Worm (Caenorhabditis elegans) whole organism, midembryonic: ENCODE measurements around the gene K12H4.2.

ENCODE experiments used
- T22C8.4 ChIP-seq: fragments of 200-800 bp; sonication (Bioruptor generic); IDR thresholded peaks from 2 replicates; pipeline ENCODE4 v1.3.6; 2022; ENCODE audit warnings: missing genetic modification characterization, missing compliant biosample characterization
- cog-1 ChIP-seq: sonication (generic microtip); optimal IDR thresholded peaks from 2 replicates; lab custom pipeline; 2016; ENCODE audit warnings: missing genetic modification characterization, missing compliant biosample characterization
- flt-1 ChIP-seq: fragments of 200-800 bp; sonication (Bioruptor generic); IDR thresholded peaks from 2 replicates; pipeline ENCODE4 v1.3.6; 2022; ENCODE audit warnings: missing genetic modification characterization, missing compliant biosample characterization
- klf-2 ChIP-seq: fragments of 200-800 bp; sonication (Bioruptor generic); conservative IDR thresholded peaks from 2 replicates; pipeline ENCODE4 v1.3.6; 2022; ENCODE audit warnings: missing genetic modification reagents, missing genetic modification characterization, missing compliant biosample characterization
- med-1 ChIP-seq: sonication (generic microtip); optimal IDR thresholded peaks from 2 replicates; lab custom pipeline; 2017; ENCODE audit warnings: missing genetic modification characterization, mild to moderate bottlenecking, missing compliant biosample characterization, antibody characterized with exemption, missing genetic modification reagents; ENCODE audit not compliant: insufficient read depth
- ref-1 ChIP-seq: fragments of 200-800 bp; sonication (Bioruptor generic); conservative IDR thresholded peaks from 2 replicates; pipeline ENCODE4 v1.3.6; 2022; ENCODE audit warnings: missing genetic modification reagents, missing genetic modification characterization, missing compliant biosample characterization
- tab-1 ChIP-seq: fragments of 200-800 bp; sonication (Bioruptor generic); IDR thresholded peaks from 2 replicates; pipeline ENCODE4 v1.3.6; 2022; ENCODE audit warnings: missing genetic modification characterization, missing compliant biosample characterization
- ztf-23 ChIP-seq: fragments of 200-800 bp; sonication (Bioruptor generic); IDR thresholded peaks from 2 replicates; pipeline ENCODE4 v1.3.6; 2022; ENCODE audit warnings: missing genetic modification reagents, missing genetic modification characterization, missing compliant biosample characterization
- ztf-29 ChIP-seq: fragments of 200-800 bp; sonication (Bioruptor generic); IDR thresholded peaks from 2 replicates; pipeline ENCODE4 v1.3.6; 2022; ENCODE audit warnings: missing genetic modification reagents, missing genetic modification characterization, missing compliant biosample characterization

K12H4.2 gene

DNA sequence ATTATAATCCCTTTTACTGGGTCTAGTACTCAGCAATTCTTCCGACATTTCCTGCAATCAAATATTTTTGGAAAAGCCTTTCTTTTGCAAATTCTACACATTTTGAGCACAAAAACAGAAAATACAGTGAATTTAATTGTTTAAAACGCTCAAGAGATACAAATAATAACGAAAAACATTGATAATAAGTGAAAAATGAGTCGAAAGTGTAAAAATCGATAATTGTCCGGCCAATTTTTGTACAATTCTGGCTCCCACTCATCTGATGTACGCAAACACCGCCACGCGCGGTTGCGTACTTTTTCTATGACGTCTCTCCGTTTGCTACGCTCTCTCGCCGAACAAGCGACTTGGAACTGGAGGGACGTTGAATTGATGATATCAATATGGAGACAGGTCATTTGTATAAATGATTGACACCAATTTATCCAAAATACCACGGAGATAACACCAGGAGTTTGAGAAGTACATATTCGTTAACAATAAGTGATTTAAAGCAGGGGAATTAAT, 26.6 kb upstream of the K12H4.2 start, which contains the start of gene lin-36:
TSS of gene lin-36 (minus strand) at position 51 of the 510 bp plus-strand sequence.
- no peak for TF ChIP-seq tab-1 (GFP tag; lab: Robert Waterston, UW)
- peak; percentile 90 for TF ChIP-seq T22C8.4 (GFP tag; lab: Robert Waterston, UW)
- peak; percentile 84 for TF ChIP-seq cog-1 (tag; lab: Kevin White, UChicago)
- TF ChIP-seq ref-1 (GFP tag; lab: Robert Waterston, UW) = no peak
- TF ChIP-seq med-1 (GFP tag; lab: Kevin White, UChicago) = no peak
- TF ChIP-seq flt-1 (GFP tag; lab: Robert Waterston, UW) = peak; percentile 48; the same call in 1 of the 2 replicates
- TF ChIP-seq klf-2 (GFP tag; lab: Robert Waterston, UW) = no peak
- no peak for TF ChIP-seq ztf-29 (GFP tag; lab: Robert Waterston, UW)
- peak; percentile 53; the same call in 1 of the 2 replicates for TF ChIP-seq ztf-23

ce11 chrIII:8022077-8022476, 25.4 kb upstream of the K12H4.2 start, which contains the start of gene F44B9.2:
Gene F44B9.2 (plus strand): TSS chrIII:8022463.
- TF ChIP-seq cog-1 (tag; lab: Kevin White, UChicago) (no peak), flt-1 (GFP tag; lab: Robert Waterston, UW) (no peak)

DNA sequence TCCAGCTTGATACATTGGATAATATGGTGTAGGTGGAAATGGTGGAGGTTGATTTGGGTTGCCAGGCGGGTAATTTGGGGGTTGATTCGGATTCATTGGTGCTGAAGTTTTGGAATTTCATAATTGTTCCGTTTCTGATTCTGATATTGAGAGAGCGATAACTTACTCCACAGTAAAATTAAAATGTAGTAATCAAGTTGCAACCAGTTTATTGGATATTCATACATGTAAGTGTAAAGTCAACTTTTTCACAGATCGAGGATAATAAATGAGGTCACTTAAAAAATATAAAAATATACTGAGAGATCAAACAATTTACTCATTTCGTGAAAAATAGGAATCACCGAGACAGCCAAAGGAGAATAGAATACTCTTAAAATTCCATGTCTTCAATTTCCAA, 19.6 kb upstream of the K12H4.2 start, which contains the start of gene mdt-30:
TSS of gene mdt-30 (minus strand) at position 101 of the 400 bp plus-strand sequence.
- TF ChIP-seq klf-2 (GFP tag; lab: Robert Waterston, UW) = no peak
- no peak for TF ChIP-seq ztf-29 (GFP tag; lab: Robert Waterston, UW)
- TF ChIP-seq flt-1 (GFP tag; lab: Robert Waterston, UW) = no peak
- TF ChIP-seq T22C8.4 (GFP tag; lab: Robert Waterston, UW) = no peak
- TF ChIP-seq tab-1 (GFP tag; lab: Robert Waterston, UW) = no peak
- TF ChIP-seq ref-1 (GFP tag; lab: Robert Waterston, UW) = no peak
- TF ChIP-seq cog-1 (tag; lab: Kevin White, UChicago) = no peak
- no peak for TF ChIP-seq med-1 (GFP tag; lab: Kevin White, UChicago)
- TF ChIP-seq ztf-23 = no peak

ce11 chrIII:8029487-8029886, 18.0 kb upstream of the K12H4.2 start, which contains the start of gene F44B9.8:
Gene F44B9.8 (minus strand): TSS chrIII:8029649.
- no peak for TF ChIP-seq T22C8.4 (GFP tag; lab: Robert Waterston, UW)
- TF ChIP-seq ztf-23 = no peak
- no peak for TF ChIP-seq flt-1 (GFP tag; lab: Robert Waterston, UW)
- TF ChIP-seq tab-1 (GFP tag; lab: Robert Waterston, UW) = no peak
- TF ChIP-seq klf-2 (GFP tag; lab: Robert Waterston, UW) = no peak
- TF ChIP-seq med-1 (GFP tag; lab: Kevin White, UChicago) = no peak
- no peak for TF ChIP-seq ref-1 (GFP tag; lab: Robert Waterston, UW)
- TF ChIP-seq cog-1 (tag; lab: Kevin White, UChicago) = no peak
- TF ChIP-seq ztf-29 (GFP tag; lab: Robert Waterston, UW) = no peak

DNA sequence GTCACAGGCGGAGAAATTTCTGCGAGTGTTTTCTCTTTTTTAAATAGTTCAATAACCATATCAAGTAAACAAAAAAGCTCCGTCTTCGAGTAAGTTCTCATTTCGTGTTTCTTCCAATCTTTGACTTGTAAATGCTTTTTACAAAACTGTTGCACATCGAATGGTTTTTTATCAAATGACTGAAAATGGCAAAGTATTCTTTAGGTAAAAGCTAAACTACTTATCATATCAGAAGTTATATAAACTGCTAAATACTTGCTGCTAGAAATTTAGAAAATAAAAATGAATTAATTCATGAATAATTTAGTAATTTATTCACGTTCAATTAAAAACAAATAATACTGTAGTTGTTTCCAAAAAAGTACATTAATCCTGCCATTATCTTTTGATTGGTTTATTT, 16.5 kb upstream of the K12H4.2 start, which contains the start of gene F44B9.9:
TSS of gene F44B9.9 (minus strand) at position 101 of the 400 bp plus-strand sequence.
- TF ChIP-seq ref-1 (GFP tag; lab: Robert Waterston, UW) = no peak
- TF ChIP-seq ztf-29 (GFP tag; lab: Robert Waterston, UW) = no peak
- no peak for TF ChIP-seq tab-1 (GFP tag; lab: Robert Waterston, UW)
- no peak for TF ChIP-seq T22C8.4 (GFP tag; lab: Robert Waterston, UW)
- no peak for TF ChIP-seq klf-2 (GFP tag; lab: Robert Waterston, UW)
- no peak for TF ChIP-seq med-1 (GFP tag; lab: Kevin White, UChicago)
- no peak for TF ChIP-seq flt-1 (GFP tag; lab: Robert Waterston, UW)
- TF ChIP-seq ztf-23 = no peak
- no peak for TF ChIP-seq cog-1 (tag; lab: Kevin White, UChicago)

DNA sequence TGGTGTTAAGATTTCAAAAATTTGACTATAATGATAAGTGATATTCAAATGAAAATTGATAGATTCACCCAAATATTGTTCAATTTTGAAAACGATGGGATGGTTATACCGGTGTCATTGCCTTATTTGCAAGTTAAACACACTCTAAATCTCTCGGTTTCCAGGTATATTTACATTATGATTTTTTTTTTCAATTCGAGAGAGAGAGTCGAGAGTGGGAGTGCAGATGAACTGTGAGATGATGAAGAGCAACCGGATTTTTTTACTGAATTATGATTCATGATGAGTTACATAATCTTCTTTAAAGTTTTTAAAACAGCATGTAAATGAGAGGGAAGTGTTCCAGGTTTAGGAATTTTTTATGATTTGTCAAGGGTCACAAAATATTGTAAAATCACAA, 14.0 kb upstream of the K12H4.2 start, which contains the start of gene F44B9.10:
TSS of gene F44B9.10 (minus strand) at position 101 of the 400 bp plus-strand sequence.
- no peak for TF ChIP-seq flt-1 (GFP tag; lab: Robert Waterston, UW)
- no peak for TF ChIP-seq ztf-29 (GFP tag; lab: Robert Waterston, UW)
- TF ChIP-seq cog-1 (tag; lab: Kevin White, UChicago) = no peak
- no peak for TF ChIP-seq ref-1 (GFP tag; lab: Robert Waterston, UW)
- TF ChIP-seq tab-1 (GFP tag; lab: Robert Waterston, UW) = no peak
- no peak for TF ChIP-seq med-1 (GFP tag; lab: Kevin White, UChicago)
- TF ChIP-seq ztf-23 = no peak
- TF ChIP-seq klf-2 (GFP tag; lab: Robert Waterston, UW) = no peak
- TF ChIP-seq T22C8.4 (GFP tag; lab: Robert Waterston, UW) = no peak

DNA sequence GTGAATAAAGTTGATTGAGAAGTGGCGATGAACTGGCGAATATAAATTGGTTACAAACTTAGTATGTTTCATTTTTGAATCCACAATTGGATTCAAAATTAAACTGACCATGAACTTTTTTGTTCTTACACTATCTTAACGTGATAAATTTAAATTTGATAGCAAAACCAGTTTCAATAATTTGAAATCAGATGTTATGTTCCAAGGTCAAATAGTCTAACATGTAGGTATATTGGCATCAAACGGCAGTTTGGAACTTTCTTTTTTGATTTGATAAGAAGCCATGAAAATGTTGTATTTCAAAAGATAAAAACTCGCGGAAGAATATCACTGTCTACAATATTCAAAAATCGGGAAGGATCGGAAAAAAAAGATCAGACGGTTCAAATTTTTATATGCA, 11.5 kb upstream of the K12H4.2 start:
- TF ChIP-seq cog-1 (tag; lab: Kevin White, UChicago) (no peak), ztf-29 (GFP tag; lab: Robert Waterston, UW) (no peak), ztf-23 (no peak), flt-1 (GFP tag; lab: Robert Waterston, UW) (no peak), T22C8.4 (GFP tag; lab: Robert Waterston, UW) (no peak), tab-1 (GFP tag; lab: Robert Waterston, UW) (no peak), ref-1 (GFP tag; lab: Robert Waterston, UW) (no peak), med-1 (GFP tag; lab: Kevin White, UChicago) (no peak), klf-2 (GFP tag; lab: Robert Waterston, UW) (no peak)

- TF ChIP-seq klf-2 (GFP tag; lab: Robert Waterston, UW) = no peak
- TF ChIP-seq tab-1 (GFP tag; lab: Robert Waterston, UW) = no peak
- TF ChIP-seq ztf-29 (GFP tag; lab: Robert Waterston, UW) = no peak
- no peak for TF ChIP-seq T22C8.4 (GFP tag; lab: Robert Waterston, UW)
- TF ChIP-seq flt-1 (GFP tag; lab: Robert Waterston, UW) = no peak
- no peak for TF ChIP-seq ref-1 (GFP tag; lab: Robert Waterston, UW)
- TF ChIP-seq ztf-23 = no peak
- TF ChIP-seq med-1 (GFP tag; lab: Kevin White, UChicago) = no peak
- no peak for TF ChIP-seq cog-1 (tag; lab: Kevin White, UChicago)
Measured at ce11 chrIII:8036497-8036896, 11.0 kb upstream of the K12H4.2 start.

ce11 chrIII:8037941-8038340, 9.6 kb upstream of the K12H4.2 start, which contains the start of gene dpf-6:
Gene dpf-6 (plus strand): TSS chrIII:8038241.
- TF ChIP-seq med-1 (GFP tag; lab: Kevin White, UChicago) (no peak), tab-1 (GFP tag; lab: Robert Waterston, UW) (no peak), flt-1 (GFP tag; lab: Robert Waterston, UW) (no peak), cog-1 (tag; lab: Kevin White, UChicago) (no peak), ref-1 (GFP tag; lab: Robert Waterston, UW) (no peak), T22C8.4 (GFP tag; lab: Robert Waterston, UW) (no peak), ztf-29 (GFP tag; lab: Robert Waterston, UW) (no peak), ztf-23 (no peak), klf-2 (GFP tag; lab: Robert Waterston, UW) (no peak)
